Worm (Caenorhabditis elegans): ENCODE data around the gene srlf-33.

The srlf-33 gene

ce11 chrIV:11949717-11950116 lies 24.5 kb upstream of the srlf-33 start, which contains the start of gene hdl-1:
TSS of gene hdl-1 (minus strand) at chrIV:11949817.
- TF ChIP-seq nhr-23 (tag; optimal IDR thresholded peaks at IDR 0.05) (no peak), nhr-43 (tag; optimal IDR thresholded peaks at IDR 0.05; ENCODE audit: poor library complexity, severe bottlenecking) (no peak), ceh-16 (tag; optimal IDR thresholded peaks at IDR 0.05) (no peak), nhr-67 (tag; optimal IDR thresholded peaks at IDR 0.05) (no peak), ceh-82 (tag; optimal IDR thresholded peaks at IDR 0.05) (no peak), tbx-2 (tag; optimal IDR thresholded peaks at IDR 0.05) (no peak), lsy-12 (tag; optimal IDR thresholded peaks at IDR 0.05) (no peak), ZK546.5 (tag; optimal IDR thresholded peaks at IDR 0.05) (no peak), pha-4 (tag; optimal IDR thresholded peaks at IDR 0.05) (no peak), nhr-77 (tag; optimal IDR thresholded peaks at IDR 0.05) (no peak), ceh-28 (tag; optimal IDR thresholded peaks at IDR 0.05) (no peak), pqm-1 (tag; optimal IDR thresholded peaks at IDR 0.05) (no peak), nhr-25 (tag; optimal IDR thresholded peaks at IDR 0.05) (no peak), unc-39 (tag; optimal IDR thresholded peaks at IDR 0.05) (no peak), snpc-4 (tag; optimal IDR thresholded peaks at IDR 0.05) (no peak)

DNA sequence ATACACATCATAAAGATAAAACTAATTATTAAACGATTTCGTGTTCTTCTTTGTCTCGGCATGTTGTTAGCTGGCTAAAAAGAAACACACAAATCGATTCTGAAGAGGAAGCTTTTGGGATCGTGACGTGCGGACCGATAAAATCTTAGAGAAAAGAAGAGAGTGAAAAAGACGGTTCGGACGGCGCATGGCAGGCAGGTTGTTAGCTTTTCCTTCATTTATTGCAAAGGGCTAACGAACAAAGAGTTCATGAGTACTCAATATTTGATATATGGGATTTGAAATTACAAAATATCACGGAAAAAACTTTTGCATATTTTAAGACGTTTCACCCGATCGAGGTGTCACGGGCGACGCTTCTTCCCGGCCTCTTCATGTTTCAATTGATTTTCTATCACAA lies 20.4 kb upstream of the srlf-33 start, which contains the start of gene ZK829.3:
Gene ZK829.3, minus strand, starts transcription at position 101 of the 400 bp plus-strand sequence.
- no peak for TF ChIP-seq lin-15B (tag; optimal IDR thresholded peaks at IDR 0.05)
- no peak for TF ChIP-seq nhr-67 (tag; optimal IDR thresholded peaks at IDR 0.05)
- no peak for TF ChIP-seq elt-1 (tag; optimal IDR thresholded peaks at IDR 0.05)
- no peak for TF ChIP-seq eor-1 (tag; optimal IDR thresholded peaks at IDR 0.05)
- TF ChIP-seq nhr-25 (tag; optimal IDR thresholded peaks at IDR 0.05) = no peak
- no peak for TF ChIP-seq nhr-77 (tag; optimal IDR thresholded peaks at IDR 0.05)
- no peak for TF ChIP-seq elt-3 (tag; optimal IDR thresholded peaks at IDR 0.05)
- no peak for TF ChIP-seq nhr-237 (tag; optimal IDR thresholded peaks at IDR 0.05)
- TF ChIP-seq ztf-11 (tag; optimal IDR thresholded peaks at IDR 0.05) = no peak
- no peak for TF ChIP-seq fos-1 (tag; optimal IDR thresholded peaks at IDR 0.05)
- TF ChIP-seq nhr-12 (tag; optimal IDR thresholded peaks at IDR 0.05) = no peak
- no peak for TF ChIP-seq ztf-4 (tag; optimal IDR thresholded peaks at IDR 0.05)

- TF ChIP-seq lin-39 (tag; optimal IDR thresholded peaks at IDR 0.05) (no peak), nhr-23 (tag; optimal IDR thresholded peaks at IDR 0.05) (no peak), fkh-10 (GFP tag; optimal IDR thresholded peaks at IDR 0.05) (no peak), nhr-25 (tag; optimal IDR thresholded peaks at IDR 0.05) (no peak), snpc-4 (tag; optimal IDR thresholded peaks at IDR 0.05) (no peak), skn-1 (tag; optimal IDR thresholded peaks at IDR 0.05) (no peak), R02D3.7 (tag; optimal IDR thresholded peaks at IDR 0.05) (no peak), fkh-2 (tag; optimal IDR thresholded peaks at IDR 0.05) (no peak), sea-2 (GFP tag; optimal IDR thresholded peaks at IDR 0.05) (no peak), fos-1 (tag; optimal IDR thresholded peaks at IDR 0.05) (no peak), mdl-1 (tag; optimal IDR thresholded peaks at IDR 0.05) (no peak), elt-1 (tag; optimal IDR thresholded peaks at IDR 0.05) (no peak), ceh-82 (tag; optimal IDR thresholded peaks at IDR 0.05) (no peak), nhr-76 (tag; optimal IDR thresholded peaks at IDR 0.05) (no peak), elt-2 (tag; optimal IDR thresholded peaks at IDR 0.05) (no peak), pha-4 (tag; optimal IDR thresholded peaks at IDR 0.05) (no peak)
Measured at ce11 chrIV:11942313-11942712, 17.1 kb upstream of the srlf-33 start, which contains the start of gene ZK829.1. TSS of gene ZK829.1 (minus strand) at chrIV:11942413.

ce11 chrIV:11938554-11938953 lies 13.3 kb upstream of the srlf-33 start:
- TF ChIP-seq nhr-43 (tag; optimal IDR thresholded peaks at IDR 0.05; ENCODE audit: poor library complexity, severe bottlenecking) (peak; percentile 44), ama-1 (optimal IDR thresholded peaks at IDR 0.05) (no peak), ztf-4 (tag; optimal IDR thresholded peaks at IDR 0.05) (no peak), nhr-23 (tag; optimal IDR thresholded peaks at IDR 0.05) (no peak), elt-1 (tag; optimal IDR thresholded peaks at IDR 0.05) (no peak), nhr-25 (tag; optimal IDR thresholded peaks at IDR 0.05) (no peak), R02D3.7 (tag; optimal IDR thresholded peaks at IDR 0.05) (no peak)

- no peak for TF ChIP-seq lin-39 (tag; optimal IDR thresholded peaks at IDR 0.05)
- TF ChIP-seq daf-12 (tag; optimal IDR thresholded peaks at IDR 0.05) = no peak
- no peak for TF ChIP-seq R02D3.7 (tag; optimal IDR thresholded peaks at IDR 0.05)
- no peak for TF ChIP-seq snpc-4 (tag; optimal IDR thresholded peaks at IDR 0.05)
- no peak for TF ChIP-seq ZK546.5 (tag; optimal IDR thresholded peaks at IDR 0.05)
- no peak for TF ChIP-seq nhr-25 (tag; optimal IDR thresholded peaks at IDR 0.05)
- TF ChIP-seq fkh-2 (tag; optimal IDR thresholded peaks at IDR 0.05) = no peak
- TF ChIP-seq nhr-237 (tag; optimal IDR thresholded peaks at IDR 0.05) = no peak
- no peak for TF ChIP-seq nhr-11 (tag; optimal IDR thresholded peaks at IDR 0.05)
- no peak for TF ChIP-seq ceh-28 (tag; optimal IDR thresholded peaks at IDR 0.05)
Measured at ce11 chrIV:11937087-11937486, 11.8 kb upstream of the srlf-33 start, which contains the start of gene slc-5A12. TSS of gene slc-5A12 (plus strand) at chrIV:11937419.
